Fruit fly (Drosophila melanogaster): ENCODE data around the gene CG32532.

Gene CG32532

DNA sequence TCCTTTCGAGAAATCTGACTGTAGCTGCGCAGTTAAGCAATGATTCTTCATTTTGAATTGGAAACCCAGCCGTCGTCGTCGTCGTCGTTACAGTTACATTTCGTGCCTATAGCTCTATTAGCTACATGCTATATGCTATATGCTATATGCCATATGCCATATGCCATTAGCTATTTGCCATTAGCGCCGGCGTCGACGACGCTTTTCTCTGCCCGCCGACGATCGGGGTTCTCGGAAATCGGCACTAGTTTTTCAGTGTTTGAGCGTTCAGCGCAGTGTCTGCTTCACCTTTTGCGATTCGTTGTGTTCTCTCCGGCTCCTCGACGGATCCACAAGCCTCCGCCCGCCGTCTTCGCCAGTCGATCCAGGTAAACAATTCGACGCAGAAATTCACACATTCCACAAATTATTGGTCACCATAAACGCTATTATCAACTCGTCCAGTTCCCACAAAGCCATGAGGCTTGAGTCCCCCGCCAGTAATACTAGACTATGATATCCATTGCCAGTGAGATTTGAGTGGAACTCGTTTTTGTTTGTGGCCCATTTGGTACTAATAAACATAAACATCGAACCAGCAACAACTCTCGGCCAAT lies 43.0 kb downstream of the CG32532 start (continued):
- no peak for TF ChIP-seq CG31365 (tag; optimal IDR thresholded peaks at IDR 0.05)
- no peak for TF ChIP-seq Dip3 (GFP tag; optimal IDR thresholded peaks at IDR 0.05)
- no peak for TF ChIP-seq CG7963 (GFP tag; IDR thresholded peaks at IDR 0.05; ENCODE audit: partially characterized antibody)
- TF ChIP-seq CG4730 (GFP tag; IDR thresholded peaks at IDR 0.05): no peak
- TF ChIP-seq Adf1 (GFP tag; IDR thresholded peaks at IDR 0.05): peak; percentile 59; the same call in 1 of the 2 replicates
- TF ChIP-seq nmo (GFP tag; optimal IDR thresholded peaks at IDR 0.05): no peak
- no peak for TF ChIP-seq sr (GFP tag; IDR thresholded peaks at IDR 0.05)
- no peak for TF ChIP-seq CG17186 (GFP tag; optimal IDR thresholded peaks at IDR 0.05)
- no peak for TF ChIP-seq Taf1 (GFP tag; IDR thresholded peaks at IDR 0.05)
- TF ChIP-seq zfh1 (GFP tag; IDR thresholded peaks at IDR 0.05): no peak
- peak; percentile 93 for TF ChIP-seq CG13894 (tag; optimal IDR thresholded peaks at IDR 0.05)
- TF ChIP-seq da (GFP tag; optimal IDR thresholded peaks at IDR 0.05): no peak
- TF ChIP-seq mam (GFP tag; optimal IDR thresholded peaks at IDR 0.05): no peak
- TF ChIP-seq sug (tag; optimal IDR thresholded peaks at IDR 0.05): peak; percentile 18
- TF ChIP-seq Hmr (GFP tag; optimal IDR thresholded peaks at IDR 0.05): no peak

DNA sequence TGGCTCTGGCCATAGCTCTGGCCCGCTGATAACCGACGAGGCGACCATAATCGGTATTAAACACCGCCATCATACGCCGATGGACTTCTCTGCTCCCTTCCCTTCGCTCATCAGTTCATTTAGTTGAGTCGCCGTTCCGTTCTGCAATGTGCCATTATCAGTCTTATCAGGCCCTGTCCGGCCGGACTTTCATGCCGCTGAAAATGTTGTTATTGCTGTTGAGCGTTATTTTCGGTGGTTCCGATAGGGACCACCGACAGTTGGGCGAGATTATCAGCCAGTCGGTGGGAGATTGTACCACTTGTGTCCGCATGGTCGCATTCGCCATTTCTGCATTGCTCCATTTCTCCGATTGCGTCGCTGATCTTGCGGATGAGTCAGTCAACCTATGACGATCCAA lies 46.0 kb downstream of the CG32532 start:
- TF ChIP-seq kay (GFP tag; optimal IDR thresholded peaks at IDR 0.05): no peak
- TF ChIP-seq Dll (GFP tag; IDR thresholded peaks at IDR 0.05; ENCODE audit: partially characterized antibody): no peak
- no peak for TF ChIP-seq Vsx1 (GFP tag; optimal IDR thresholded peaks at IDR 0.05)
- no peak for TF ChIP-seq ap (GFP tag; IDR thresholded peaks at IDR 0.05)
- TF ChIP-seq Med (GFP tag): peak; percentile 32
- no peak for TF ChIP-seq CG9215 (GFP tag; IDR thresholded peaks at IDR 0.05)
- TF ChIP-seq Doc2 (GFP tag; IDR thresholded peaks at IDR 0.05): no peak
- peak; percentile 83 for TF ChIP-seq exex (tag; optimal IDR thresholded peaks at IDR 0.05)
- TF ChIP-seq cg (GFP tag; optimal IDR thresholded peaks at IDR 0.05): no peak
- TF ChIP-seq CrebB (tag; optimal IDR thresholded peaks at IDR 0.05): no peak
- peak; percentile 29 for TF ChIP-seq grn (GFP tag; optimal IDR thresholded peaks at IDR 0.05)
- TF ChIP-seq Atf3 (GFP tag; optimal IDR thresholded peaks at IDR 0.05): no peak
- TF ChIP-seq otp (GFP tag; IDR thresholded peaks at IDR 0.05): no peak
- TF ChIP-seq CG11695 (GFP tag; IDR thresholded peaks at IDR 0.05): no peak
- peak; percentile 47 for TF ChIP-seq mirr (GFP tag; optimal IDR thresholded peaks at IDR 0.05)
- TF ChIP-seq dmrt99B (tag; optimal IDR thresholded peaks at IDR 0.05): no peak
- 0 out of 4 replicates have a peak, but pooled peaks have one; percentile 72 for TF ChIP-seq chinmo (GFP tag; IDR thresholded peaks at IDR 0.05; ENCODE audit: partially characterized antibody)
- peak; percentile 50 for TF ChIP-seq CG32532 (GFP tag; IDR thresholded peaks at IDR 0.05)
- peak; percentile 14 for TF ChIP-seq CG10543 (GFP tag; optimal IDR thresholded peaks at IDR 0.05)
- no peak for TF ChIP-seq CG9876 (GFP tag; optimal IDR thresholded peaks at IDR 0.05)
- peak; percentile 22 for TF ChIP-seq lab (GFP tag; optimal IDR thresholded peaks at IDR 0.05)
- no peak for TF ChIP-seq ewg (GFP tag; optimal IDR thresholded peaks at IDR 0.05)
- TF ChIP-seq sug (tag; optimal IDR thresholded peaks at IDR 0.05): peak; percentile 89
- TF ChIP-seq CkIIα-i1 (GFP tag; IDR thresholded peaks at IDR 0.05): no peak
- no peak for TF ChIP-seq CG6689 (GFP tag; IDR thresholded peaks at IDR 0.05)
- TF ChIP-seq Oaz (GFP tag; IDR thresholded peaks at IDR 0.05): no peak
- peak; percentile 69 for TF ChIP-seq CG34376 (GFP tag; optimal IDR thresholded peaks at IDR 0.05)
- TF ChIP-seq CG15479 (GFP tag; optimal IDR thresholded peaks at IDR 0.05): peak; percentile 83
- peak; percentile 37; the same call in 1 of the 2 replicates for TF ChIP-seq crol (GFP tag; IDR thresholded peaks at IDR 0.05)
- no peak for TF ChIP-seq ac (GFP tag; optimal IDR thresholded peaks at IDR 0.05)
- 0 out of 2 replicates have a peak, but pooled peaks have one; percentile 30 for TF ChIP-seq GATAe (GFP tag; conservative IDR thresholded peaks at IDR 0.05)
- TF ChIP-seq Adf1 (GFP tag; IDR thresholded peaks at IDR 0.05): 0 out of 2 replicates have a peak, but pooled peaks have one; percentile 8
- no peak for TF ChIP-seq CG11696 (GFP tag; IDR thresholded peaks at IDR 0.05)
- no peak for TF ChIP-seq lola (GFP tag; optimal IDR thresholded peaks at IDR 0.05)
- no peak for TF ChIP-seq CG3726 (GFP tag; IDR thresholded peaks at IDR 0.05)
- TF ChIP-seq cwo (GFP tag; optimal IDR thresholded peaks at IDR 0.05): peak; percentile 34

Data from whole organism, embryonic.